Worm (Caenorhabditis elegans) whole organism, early embryonic: ENCODE measurements around the gene rsks-1.

ENCODE experiments used
- aly-1 ChIP-seq: sonication (generic microtip); optimal IDR thresholded peaks from 2 replicates; lab custom pipeline; 2016; ENCODE audit warnings: missing genetic modification characterization, missing compliant biosample characterization
- ama-1 ChIP-seq: fragments of 150-350 bp; optimal IDR thresholded peaks from 2 replicates; lab custom pipeline; 2014
- flt-1 ChIP-seq: fragments of 200-800 bp; sonication (Bioruptor generic); IDR thresholded peaks from 2 replicates; pipeline ENCODE4 v1.3.6; 2022; ENCODE audit warnings: missing genetic modification characterization, missing compliant biosample characterization
- hmbx-1 ChIP-seq: sonication (generic microtip); optimal IDR thresholded peaks from 2 replicates; lab custom pipeline; 2016; ENCODE audit warnings: mild to moderate bottlenecking, missing genetic modification characterization, missing compliant biosample characterization

DNA sequence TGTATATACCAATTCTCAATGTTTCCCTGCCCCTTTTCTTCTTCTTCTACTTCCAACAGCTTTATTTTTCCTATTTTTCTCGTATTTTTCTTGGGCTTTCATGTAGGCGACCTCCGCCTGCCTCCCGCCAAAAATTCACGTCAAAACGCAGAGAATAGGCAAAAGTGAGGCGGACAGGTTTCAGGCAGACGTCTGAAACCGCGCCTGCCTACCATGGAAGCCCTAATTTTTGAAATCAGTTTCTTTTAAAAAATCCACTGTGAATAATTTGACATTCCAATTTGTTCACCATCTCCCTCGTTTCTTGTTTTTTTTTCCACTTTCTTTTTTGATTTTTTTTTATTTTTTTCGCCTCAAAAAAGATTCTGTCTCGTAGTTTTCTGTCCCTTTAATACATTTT lies 6.1 kb upstream of the rsks-1 start:
- no peak for TF ChIP-seq hmbx-1
- no peak for TF ChIP-seq flt-1 (GFP tag; lab: Robert Waterston, UW)
- TF ChIP-seq aly-1 (tag; lab: Kevin White, UChicago), result no peak
- TF ChIP-seq ama-1, result no peak
